Fruit fly (Drosophila melanogaster): Measurements from ENCODE around the gene ine.
A peak's percentile ranks its signal among the peaks of the same experiment; 100 is the strongest.

ine gene

DNA sequence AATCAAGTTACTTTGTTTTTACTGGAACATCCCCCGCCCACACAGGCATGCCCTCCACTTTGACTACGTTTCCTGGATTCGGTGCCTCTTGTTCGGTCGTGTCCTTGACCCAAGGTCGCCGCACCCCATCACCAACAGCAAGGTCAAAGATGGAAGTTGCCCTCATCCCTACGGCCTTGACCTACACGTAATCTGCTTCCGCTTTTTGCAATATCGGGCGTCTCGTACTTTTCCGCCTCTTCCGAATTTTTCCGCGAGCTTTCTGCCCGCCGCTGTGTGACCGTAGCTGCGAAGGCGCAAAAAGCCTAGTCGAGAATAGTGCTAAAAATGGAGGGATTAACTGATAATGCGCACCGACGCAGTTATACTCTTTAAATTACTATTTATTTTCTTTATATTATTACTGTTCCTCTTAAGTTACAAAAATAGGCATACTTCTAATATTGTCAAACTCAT lies 20.3 kb downstream of the ine start, which contains the start of gene Gs1l (continued):
- TF ChIP-seq CG18262 (tag; optimal IDR thresholded peaks at IDR 0.05) (peak; percentile 8), cwo (GFP tag; optimal IDR thresholded peaks at IDR 0.05) (no peak), rib (GFP tag; IDR thresholded peaks at IDR 0.05) (peak; percentile 71), zfh1 (GFP tag; IDR thresholded peaks at IDR 0.05) (no peak), Nf-YC (tag; optimal IDR thresholded peaks at IDR 0.05) (peak; percentile 22), mirr (GFP tag; optimal IDR thresholded peaks at IDR 0.05) (no peak), HmgZ (tag; optimal IDR thresholded peaks at IDR 0.05) (no peak), sens (GFP tag) (peak; percentile 61), Ada2b (GFP tag; IDR thresholded peaks at IDR 0.05) (no peak), CG4424 (GFP tag; optimal IDR thresholded peaks at IDR 0.05) (no peak), grn (GFP tag; optimal IDR thresholded peaks at IDR 0.05) (no peak), CG13123 (GFP tag; optimal IDR thresholded peaks at IDR 0.05) (no peak), danr (GFP tag; IDR thresholded peaks at IDR 0.05) (no peak), NC2β (GFP tag; optimal IDR thresholded peaks at IDR 0.05) (no peak), CG14860 (GFP tag; IDR thresholded peaks at IDR 0.05; ENCODE audit: partially characterized antibody) (no peak), exex (tag; optimal IDR thresholded peaks at IDR 0.05) (no peak), CG13424 (tag; optimal IDR thresholded peaks at IDR 0.05) (peak; percentile 21), CG42726 (GFP tag; IDR thresholded peaks at IDR 0.05; ENCODE audit: partially characterized antibody) (no peak), CG33213 (GFP tag; optimal IDR thresholded peaks at IDR 0.05) (no peak), B-H1 (GFP tag; IDR thresholded peaks at IDR 0.05) (no peak), CG10209 (GFP tag; optimal IDR thresholded peaks at IDR 0.05) (no peak), NfI (GFP tag; optimal IDR thresholded peaks at IDR 0.05) (peak; percentile 14), CG34376 (GFP tag; optimal IDR thresholded peaks at IDR 0.05) (peak; percentile 36), HLHmδ (GFP tag; optimal IDR thresholded peaks at IDR 0.05) (no peak), CG6791 (GFP tag; IDR thresholded peaks at IDR 0.05; ENCODE audit: partially characterized antibody) (no peak), CG14441 (GFP tag; IDR thresholded peaks at IDR 0.05) (no peak), sens-2 (GFP tag; IDR thresholded peaks at IDR 0.05) (no peak), jigr1 (GFP tag; IDR thresholded peaks at IDR 0.05) (no peak), CG2116 (GFP tag; optimal IDR thresholded peaks at IDR 0.05) (no peak), sob (GFP tag; IDR thresholded peaks at IDR 0.05) (peak; percentile 38; the same call in 1 of the 2 replicates), Lpt (GFP tag; optimal IDR thresholded peaks at IDR 0.05) (no peak), Rfx (GFP tag; IDR thresholded peaks at IDR 0.05) (peak; percentile 71), Hand (GFP tag; optimal IDR thresholded peaks at IDR 0.05) (no peak), CG31388 (GFP tag; optimal IDR thresholded peaks at IDR 0.05) (no peak), CG16779 (GFP tag; IDR thresholded peaks at IDR 0.05) (no peak), CG11456 (GFP tag; IDR thresholded peaks at IDR 0.05) (no peak), Stat92E (GFP tag; optimal IDR thresholded peaks at IDR 0.05) (no peak), Trl (optimal IDR thresholded peaks at IDR 0.05) (no peak), Trl (GFP tag; optimal IDR thresholded peaks at IDR 0.05) (no peak), MESR4 (GFP tag; optimal IDR thresholded peaks at IDR 0.05) (peak; percentile 35), CG14014 (GFP tag; IDR thresholded peaks at IDR 0.05) (peak; percentile 35; the same call in 1 of the 2 replicates), tx (GFP tag; optimal IDR thresholded peaks at IDR 0.05) (no peak), Xbp1 (GFP tag; optimal IDR thresholded peaks at IDR 0.05) (no peak), onecut (GFP tag; IDR thresholded peaks at IDR 0.05) (no peak), PHDP (tag; optimal IDR thresholded peaks at IDR 0.05) (peak; percentile 30), CG18619 (GFP tag; optimal IDR thresholded peaks at IDR 0.05) (no peak), YL-1 (GFP tag; optimal IDR thresholded peaks at IDR 0.05) (peak; percentile 18), yki (optimal IDR thresholded peaks at IDR 0.05) (no peak), vnd (GFP tag; IDR thresholded peaks at IDR 0.05; ENCODE audit: partially characterized antibody) (no peak), jing (GFP tag; optimal IDR thresholded peaks at IDR 0.05) (no peak), Hmx (GFP tag; optimal IDR thresholded peaks at IDR 0.05) (no peak), dan (GFP tag; IDR thresholded peaks at IDR 0.05) (no peak)
